Worm (Caenorhabditis elegans): Measurements from ENCODE around the gene srbc-67.

srbc-67 gene

DNA sequence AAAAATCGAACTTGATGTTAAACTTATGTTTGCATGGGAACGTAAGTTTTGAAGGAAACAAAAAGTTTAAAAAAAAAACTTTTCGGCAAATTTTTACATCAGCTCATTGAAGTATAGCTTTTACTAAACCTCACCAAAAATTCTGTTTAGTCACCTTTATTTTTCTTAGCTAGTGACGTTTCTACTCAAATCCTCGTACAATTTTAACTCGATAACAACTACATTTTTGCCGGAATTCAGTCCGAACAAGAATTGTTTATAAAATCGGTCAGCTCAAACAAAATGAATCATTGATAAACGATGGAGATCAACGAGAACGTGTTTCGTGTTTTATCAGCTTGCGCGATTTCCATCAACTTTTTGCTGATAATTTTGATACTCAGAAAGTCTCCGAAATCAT is 14.1 kb downstream of the srbc-67 start, which contains the start of gene str-260:
TSS of gene str-260 (plus strand) at position 301 of the 400 bp plus-strand sequence.
- TF ChIP-seq madf-9 (GFP tag; conservative IDR thresholded peaks at IDR 0.05), result no peak
- no peak for TF ChIP-seq nhr-11 (tag; optimal IDR thresholded peaks at IDR 0.05)
- no peak for TF ChIP-seq nhr-102 (tag; optimal IDR thresholded peaks at IDR 0.05)
- no peak for TF ChIP-seq unc-39 (tag; optimal IDR thresholded peaks at IDR 0.05)
- no peak for TF ChIP-seq F26F4.8 (GFP tag; conservative IDR thresholded peaks at IDR 0.05)

DNA sequence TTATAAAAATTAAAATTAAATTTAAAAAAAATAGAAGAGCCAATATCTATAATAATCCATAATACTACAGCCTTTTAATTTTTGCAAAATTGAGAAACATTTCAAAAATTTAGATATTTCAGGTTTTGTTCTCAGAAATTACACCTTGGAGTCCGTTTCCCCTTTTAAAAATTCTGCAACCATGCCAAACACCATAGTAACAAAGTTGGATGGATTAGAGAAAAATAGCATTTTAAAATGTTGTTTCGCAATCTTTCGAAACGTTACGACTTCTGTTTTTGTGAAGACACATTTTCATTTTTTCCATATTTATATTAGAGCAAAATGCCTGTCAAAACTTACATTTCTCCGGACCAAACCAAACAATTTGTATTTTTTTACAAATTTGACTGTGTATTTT is 16.0 kb downstream of the srbc-67 start, which contains the start of gene T24A6.7:
TSS of gene T24A6.7 (plus strand) at position 301 of the 400 bp plus-strand sequence.
- TF ChIP-seq gei-8 (GFP tag; optimal IDR thresholded peaks at IDR 0.05) (no peak), lin-1 (GFP tag; IDR thresholded peaks at IDR 0.05) (no peak), zip-11 (GFP tag; IDR thresholded peaks at IDR 0.05) (no peak), zfp-3 (GFP tag; conservative IDR thresholded peaks at IDR 0.05) (no peak), set-16 (GFP tag; IDR thresholded peaks at IDR 0.05) (no peak), nhr-28 (tag; optimal IDR thresholded peaks at IDR 0.05) (no peak), Y105C5A.15 (GFP tag; IDR thresholded peaks at IDR 0.05) (no peak), F10B5.3 (tag; optimal IDR thresholded peaks at IDR 0.05) (no peak)

DNA sequence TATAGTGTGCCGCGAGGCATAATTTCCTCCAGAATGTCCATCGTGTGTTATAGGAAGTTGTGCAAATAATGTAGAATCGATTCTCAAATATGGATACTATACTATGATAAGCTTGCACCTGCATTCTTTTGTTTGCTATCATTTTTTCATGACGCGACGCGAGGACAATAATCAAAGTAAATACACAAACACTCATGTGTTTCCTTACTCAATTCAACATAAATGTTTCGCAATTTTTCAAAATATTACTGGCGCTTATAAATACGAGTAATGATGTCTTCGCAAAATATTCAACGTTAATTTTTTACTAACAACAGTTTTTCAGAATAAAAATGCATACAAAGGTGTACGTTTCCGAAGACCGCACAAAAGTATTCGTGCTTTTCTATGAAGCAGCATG is 17.8 kb downstream of the srbc-67 start, which contains the start of gene irg-1:
TSS of gene irg-1 (plus strand) at position 326 of the 400 bp plus-strand sequence.
- TF ChIP-seq pha-4 (GFP tag; IDR thresholded peaks at IDR 0.05) (no peak), pha-4 (tag; optimal IDR thresholded peaks at IDR 0.05) (peak; percentile 30), madf-5 (GFP tag; IDR thresholded peaks at IDR 0.05) (no peak), Y75B8A.6 (GFP tag; IDR thresholded peaks at IDR 0.05) (no peak), lin-1 (GFP tag; IDR thresholded peaks at IDR 0.05) (no peak), daf-16 (GFP tag; optimal IDR thresholded peaks at IDR 0.05) (no peak), daf-16 (tag; optimal IDR thresholded peaks at IDR 0.05) (peak; percentile 72), unc-39 (tag; optimal IDR thresholded peaks at IDR 0.05) (no peak), ZK337.2 (GFP tag; IDR thresholded peaks at IDR 0.05) (no peak), T20F7.1 (GFP tag; optimal IDR thresholded peaks at IDR 0.05) (no peak), unc-62 (GFP tag; optimal IDR thresholded peaks at IDR 0.05 in 1 of 2) (peak in 1 of 2 experiments; percentile 27), unc-62 (tag; optimal IDR thresholded peaks at IDR 0.05) (no peak), mxl-3 (GFP tag; optimal IDR thresholded peaks at IDR 0.05) (no peak), zfp-3 (GFP tag; conservative IDR thresholded peaks at IDR 0.05) (no peak), pqm-1 (tag; optimal IDR thresholded peaks at IDR 0.05) (peak; percentile 4), aha-1 (tag) (peak; percentile 56), Y105C5A.15 (GFP tag; IDR thresholded peaks at IDR 0.05) (no peak), hif-1 (tag; optimal IDR thresholded peaks at IDR 0.05) (no peak), attf-4 (tag; optimal IDR thresholded peaks at IDR 0.05) (no peak), ceh-32 (tag; optimal IDR thresholded peaks at IDR 0.05; ENCODE audit: poor library complexity) (no peak), jun-1 (tag; optimal IDR thresholded peaks at IDR 0.05) (no peak), nhr-28 (tag; optimal IDR thresholded peaks at IDR 0.05) (peak; percentile 54), duxl-1 (tag; optimal IDR thresholded peaks at IDR 0.05; ENCODE audit: poor library complexity) (no peak), mdt-29 (GFP tag; IDR thresholded peaks at IDR 0.05) (no peak), F37D6.2 (tag; optimal IDR thresholded peaks at IDR 0.05) (no peak), skn-1 (tag; optimal IDR thresholded peaks at IDR 0.05) (no peak), nhr-237 (tag; optimal IDR thresholded peaks at IDR 0.05) (no peak), dmd-8 (GFP tag; IDR thresholded peaks at IDR 0.05) (no peak), ctbp-1 (GFP tag; IDR thresholded peaks at IDR 0.05) (no peak), Y48G9A.11 (GFP tag; IDR thresholded peaks at IDR 0.05) (no peak), zip-11 (GFP tag; IDR thresholded peaks at IDR 0.05) (no peak), ceh-82 (tag; optimal IDR thresholded peaks at IDR 0.05) (no peak), nhr-77 (tag; optimal IDR thresholded peaks at IDR 0.05) (peak; percentile 37), D1046.2 (GFP tag; IDR thresholded peaks at IDR 0.05) (no peak), tra-1 (GFP tag; IDR thresholded peaks at IDR 0.05) (no peak), set-16 (GFP tag; IDR thresholded peaks at IDR 0.05) (no peak), mep-1 (tag; optimal IDR thresholded peaks at IDR 0.05) (no peak)
